Worm (Caenorhabditis elegans) whole organism, L3 larva: ENCODE data around the gene fbxa-60.

ENCODE experiments used
- R02D3.7 ChIP-seq: fragments of 150-350 bp; optimal IDR thresholded peaks from 2 replicates; lab custom pipeline; 2014; ENCODE audit warnings: missing biosample characterization, missing genetic modification characterization
- ZK546.5 ChIP-seq: sonication (generic microtip); optimal IDR thresholded peaks from 2 replicates; lab custom pipeline; 2017; ENCODE audit warnings: missing biosample characterization, missing genetic modification characterization
- aly-2 ChIP-seq: fragments of 150-350 bp; optimal IDR thresholded peaks from 2 replicates; lab custom pipeline; 2014; ENCODE audit warnings: missing biosample characterization, missing genetic modification characterization
- ceh-28 ChIP-seq: fragments of 150-350 bp; optimal IDR thresholded peaks from 2 replicates; lab custom pipeline; 2014; ENCODE audit warnings: missing biosample characterization, missing genetic modification reagents, missing genetic modification characterization
- ceh-82 ChIP-seq: fragments of 150-350 bp; optimal IDR thresholded peaks from 2 replicates; lab custom pipeline; 2014; ENCODE audit warnings: missing biosample characterization, missing genetic modification characterization
- ceh-9 ChIP-seq: sonication (generic microtip); optimal IDR thresholded peaks from 2 replicates; lab custom pipeline; 2018; ENCODE audit warnings: missing biosample characterization, missing genetic modification characterization
- daf-12 ChIP-seq: fragments of 150-350 bp; optimal IDR thresholded peaks from 2 replicates; lab custom pipeline; 2014; ENCODE audit warnings: missing biosample characterization, missing genetic modification reagents, missing genetic modification characterization
- egl-27 ChIP-seq: sonication (generic microtip); optimal IDR thresholded peaks from 4 replicates; lab custom pipeline; 2017; ENCODE audit warnings: missing biosample characterization, missing genetic modification reagents, missing genetic modification characterization
- egl-5 ChIP-seq: fragments of 150-350 bp; optimal IDR thresholded peaks from 2 replicates; lab custom pipeline; 2017; ENCODE audit warnings: missing biosample characterization, missing genetic modification reagents, missing genetic modification characterization, inconsistent platforms
- elt-1 ChIP-seq: fragments of 150-350 bp; optimal IDR thresholded peaks from 2 replicates; lab custom pipeline; 2014; ENCODE audit warnings: missing biosample characterization, missing genetic modification characterization
- elt-2 ChIP-seq: sonication (generic microtip); optimal IDR thresholded peaks from 2 replicates; lab custom pipeline; 2016; ENCODE audit warnings: missing genetic modification reagents, mild to moderate bottlenecking, missing genetic modification characterization, missing compliant biosample characterization
- elt-3 ChIP-seq, 3 experiments: fragments of 150-350 bp in 1 of 3; sonication (generic microtip) in 2 of 3; optimal IDR thresholded peaks; 2 replicates in 2 of 3; 4 replicates in 1 of 3; lab custom pipeline; 2014 to 2017; ENCODE audit warnings: missing biosample characterization in 3 of 3, missing genetic modification characterization in 3 of 3
- fkh-10 ChIP-seq: sonication (generic microtip); optimal IDR thresholded peaks from 2 replicates; lab custom pipeline; 2017; ENCODE audit warnings: missing biosample characterization, missing genetic modification reagents, missing genetic modification characterization
- fkh-2 ChIP-seq: fragments of 150-350 bp; optimal IDR thresholded peaks from 2 replicates; lab custom pipeline; 2014; ENCODE audit warnings: missing biosample characterization, missing genetic modification reagents, missing genetic modification characterization
- fos-1 ChIP-seq: fragments of 150-350 bp; optimal IDR thresholded peaks from 2 replicates; lab custom pipeline; 2014; ENCODE audit warnings: missing biosample characterization, missing genetic modification characterization
- hmg-11 ChIP-seq: sonication (generic microtip); optimal IDR thresholded peaks from 2 replicates; lab custom pipeline; 2016; ENCODE audit warnings: missing genetic modification characterization, missing compliant biosample characterization
- jun-1 ChIP-seq: fragments of 150-350 bp; optimal IDR thresholded peaks from 2 replicates; lab custom pipeline; 2014; ENCODE audit warnings: missing biosample characterization, missing genetic modification reagents, missing genetic modification characterization
- lin-15B ChIP-seq: fragments of 150-350 bp; optimal IDR thresholded peaks from 2 replicates; lab custom pipeline; 2014; ENCODE audit warnings: missing biosample characterization, missing genetic modification characterization
- lin-39 ChIP-seq: fragments of 150-350 bp; optimal IDR thresholded peaks from 2 replicates; lab custom pipeline; 2018; ENCODE audit warnings: missing biosample characterization, missing genetic modification reagents, missing genetic modification characterization
- lsy-12 ChIP-seq: sonication (generic microtip); optimal IDR thresholded peaks from 2 replicates; lab custom pipeline; 2016; ENCODE audit warnings: mild to moderate bottlenecking, missing genetic modification characterization, missing compliant biosample characterization
- mdl-1 ChIP-seq: fragments of 150-350 bp; optimal IDR thresholded peaks from 2 replicates; lab custom pipeline; 2014; ENCODE audit warnings: missing biosample characterization, missing genetic modification characterization
- mml-1 ChIP-seq: fragments of 150-350 bp; sonication (generic microtip); optimal IDR thresholded peaks from 3 replicates; lab custom pipeline; 2014; ENCODE audit warnings: missing biosample characterization, missing genetic modification characterization
- nfya-1 ChIP-seq: sonication (generic microtip); optimal IDR thresholded peaks from 2 replicates; lab custom pipeline; 2017; ENCODE audit warnings: missing genetic modification characterization, mild to moderate bottlenecking, missing compliant biosample characterization, antibody characterized with exemption, moderate library complexity; ENCODE audit not compliant: insufficient read depth
- nhr-11 ChIP-seq: fragments of 150-350 bp; optimal IDR thresholded peaks from 2 replicates; lab custom pipeline; 2014; ENCODE audit warnings: missing biosample characterization, missing genetic modification characterization
- nhr-12 ChIP-seq: fragments of 150-350 bp; optimal IDR thresholded peaks from 2 replicates; lab custom pipeline; 2014; ENCODE audit warnings: missing biosample characterization, missing genetic modification characterization
- nhr-23 ChIP-seq: fragments of 150-350 bp; optimal IDR thresholded peaks from 2 replicates; lab custom pipeline; 2014; ENCODE audit warnings: missing biosample characterization, missing genetic modification reagents, missing genetic modification characterization
- nhr-25 ChIP-seq: sonication (generic microtip); optimal IDR thresholded peaks from 2 replicates; lab custom pipeline; 2017; ENCODE audit warnings: missing biosample characterization, missing genetic modification characterization
- nhr-43 ChIP-seq: sonication (generic microtip); optimal IDR thresholded peaks from 2 replicates; lab custom pipeline; 2016; ENCODE audit warnings: mild to moderate bottlenecking, missing genetic modification characterization, missing compliant biosample characterization; ENCODE audit not compliant: poor library complexity, severe bottlenecking
- nhr-67 ChIP-seq: fragments of 150-350 bp; optimal IDR thresholded peaks from 2 replicates; lab custom pipeline; 2014; ENCODE audit warnings: missing biosample characterization, missing genetic modification characterization
- nhr-76 ChIP-seq: fragments of 150-350 bp; sonication (generic microtip); optimal IDR thresholded peaks from 5 replicates; lab custom pipeline; 2014; ENCODE audit warnings: missing biosample characterization, missing genetic modification characterization
- pha-4 ChIP-seq: fragments of 150-350 bp; optimal IDR thresholded peaks from 2 replicates; lab custom pipeline; 2014; ENCODE audit warnings: missing biosample characterization, missing genetic modification reagents, missing genetic modification characterization
- pqm-1 ChIP-seq: fragments of 150-350 bp; optimal IDR thresholded peaks from 2 replicates; lab custom pipeline; 2017; ENCODE audit warnings: missing biosample characterization, missing genetic modification characterization, inconsistent platforms
- sea-2 ChIP-seq: fragments of 150-350 bp; sonication (generic microtip); optimal IDR thresholded peaks from 4 replicates; lab custom pipeline; 2014; ENCODE audit warnings: missing biosample characterization, missing genetic modification reagents, missing genetic modification characterization
- skn-1 ChIP-seq: fragments of 150-350 bp; optimal IDR thresholded peaks from 2 replicates; lab custom pipeline; 2014; ENCODE audit warnings: missing biosample characterization, missing genetic modification characterization
- snpc-4 ChIP-seq: fragments of 150-350 bp; optimal IDR thresholded peaks from 2 replicates; lab custom pipeline; 2014; ENCODE audit warnings: missing biosample characterization, missing genetic modification characterization
- tbx-2 ChIP-seq: sonication (generic microtip); optimal IDR thresholded peaks from 2 replicates; lab custom pipeline; 2016; ENCODE audit warnings: mild to moderate bottlenecking, missing genetic modification characterization, missing compliant biosample characterization
- unc-62 ChIP-seq: fragments of 150-350 bp; sonication (generic microtip); optimal IDR thresholded peaks from 4 replicates; lab custom pipeline; 2014; ENCODE audit warnings: missing biosample characterization, missing genetic modification reagents, missing genetic modification characterization
- ztf-11 ChIP-seq: fragments of 150-350 bp; optimal IDR thresholded peaks from 2 replicates; lab custom pipeline; 2014; ENCODE audit warnings: missing biosample characterization, missing genetic modification characterization
- ztf-4 ChIP-seq: fragments of 150-350 bp; optimal IDR thresholded peaks from 2 replicates; lab custom pipeline; 2014; ENCODE audit warnings: missing biosample characterization, missing genetic modification characterization

The fbxa-60 gene

DNA sequence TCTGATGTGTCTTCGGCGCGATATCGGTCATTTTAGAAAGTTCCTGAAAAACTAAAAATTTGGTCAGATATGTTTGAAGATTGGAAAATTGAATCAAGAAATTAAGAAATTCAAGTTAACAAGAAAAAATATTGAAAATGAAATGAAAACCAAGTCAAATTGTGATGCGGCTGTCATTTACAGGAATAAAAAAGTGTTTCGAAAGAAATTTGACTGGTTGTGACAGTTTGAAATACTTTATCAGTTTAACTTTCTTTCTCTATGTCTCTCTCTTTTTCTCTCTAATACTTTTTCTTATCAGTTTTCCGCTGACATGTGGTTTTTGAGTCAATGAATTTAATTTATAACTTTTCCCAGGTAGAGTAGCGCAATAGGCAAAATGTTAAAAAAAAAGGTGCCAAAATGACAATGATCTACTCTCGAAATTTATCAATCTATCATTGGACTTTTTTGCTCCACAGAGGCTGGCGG, 10.0 kb downstream of the fbxa-60 start, which contains the start of gene fbxa-55:
TSS of gene fbxa-55 (minus strand) at position 51 of the 471 bp plus-strand sequence.
- TF ChIP-seq ztf-4 (tag; lab: Kevin White, UChicago): no peak
- peak; percentile 35 for TF ChIP-seq pqm-1 (tag; lab: Kevin White, UChicago)
- TF ChIP-seq elt-2 (tag; lab: Kevin White, UChicago): peak; percentile 84

DNA sequence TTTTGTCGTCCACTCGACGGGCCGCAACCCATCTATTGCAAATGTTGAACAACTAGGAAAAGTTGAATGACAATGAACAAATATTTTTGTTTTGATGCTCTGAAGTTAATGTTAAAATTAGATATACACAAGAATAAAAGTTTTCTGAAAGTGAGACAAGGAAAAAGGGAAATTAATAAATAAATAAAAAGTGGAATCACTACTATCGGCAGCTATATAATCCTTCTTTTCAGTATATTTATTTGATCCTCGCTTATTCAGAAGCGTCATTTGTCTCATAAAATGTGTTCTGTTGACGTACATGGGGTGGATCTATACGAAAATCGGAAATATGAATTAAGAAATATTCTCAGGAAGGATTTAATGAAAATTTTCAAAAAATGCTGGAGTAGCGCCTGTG, 19.9 kb downstream of the fbxa-60 start, which contains the start of gene pef-1:
TSS of gene pef-1 (minus strand) at position 101 of the 400 bp plus-strand sequence.
- TF ChIP-seq ztf-11 (tag; lab: Kevin White, UChicago): no peak
- no peak for TF ChIP-seq elt-3 (tag; optimal IDR thresholded peaks at IDR 0.05; lab: Kevin White, UChicago)
- TF ChIP-seq hmg-11 (tag; lab: Kevin White, UChicago): no peak
- TF ChIP-seq R02D3.7 (tag; lab: Kevin White, UChicago): no peak
- no peak for TF ChIP-seq nhr-11 (tag; lab: Kevin White, UChicago)
- no peak for TF ChIP-seq nfya-1 (tag; lab: Kevin White, UChicago)
- no peak for TF ChIP-seq nhr-12
- TF ChIP-seq snpc-4: no peak
- no peak for TF ChIP-seq pqm-1 (tag; lab: Kevin White, UChicago)
- no peak for TF ChIP-seq ceh-82 (tag; lab: Kevin White, UChicago)
- TF ChIP-seq lin-39 (tag; lab: Kevin White, UChicago): no peak
- TF ChIP-seq elt-1 (tag; lab: Kevin White, UChicago): no peak
- TF ChIP-seq lin-15B (tag; lab: Kevin White, UChicago): no peak
- TF ChIP-seq sea-2 (GFP tag; lab: Kevin White, UChicago): no peak
- no peak for TF ChIP-seq fkh-2 (tag; lab: Kevin White, UChicago)
- no peak for TF ChIP-seq jun-1 (tag; lab: Kevin White, UChicago)
- no peak for TF ChIP-seq nhr-23 (tag; lab: Kevin White, UChicago)

DNA sequence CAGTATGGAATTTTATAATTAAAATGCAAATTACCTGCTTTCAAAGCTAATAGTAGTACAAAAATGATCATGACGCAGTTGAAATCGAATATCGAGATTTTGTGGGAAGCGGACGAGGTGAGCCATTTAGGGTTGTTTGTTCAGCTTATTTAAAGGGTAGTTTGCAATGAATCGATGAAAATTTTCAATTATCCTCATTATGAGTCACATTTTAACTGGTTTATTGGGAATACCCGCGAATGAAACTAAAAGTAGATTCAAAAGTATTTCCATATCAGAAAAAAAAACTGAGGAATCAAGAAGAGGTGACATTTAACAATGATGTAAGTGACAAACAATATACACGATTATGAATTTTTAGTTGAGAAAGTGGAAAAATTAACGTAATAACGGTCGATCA, 26.8 kb downstream of the fbxa-60 start, which contains the start of gene F23H11.7:
TSS of gene F23H11.7 (minus strand) at position 101 of the 400 bp plus-strand sequence.
- TF ChIP-seq elt-1 (tag; lab: Kevin White, UChicago) (no peak), fos-1 (tag; lab: Kevin White, UChicago) (no peak)
- TF ChIP-seq, all 47 proteins: peak for 0

DNA sequence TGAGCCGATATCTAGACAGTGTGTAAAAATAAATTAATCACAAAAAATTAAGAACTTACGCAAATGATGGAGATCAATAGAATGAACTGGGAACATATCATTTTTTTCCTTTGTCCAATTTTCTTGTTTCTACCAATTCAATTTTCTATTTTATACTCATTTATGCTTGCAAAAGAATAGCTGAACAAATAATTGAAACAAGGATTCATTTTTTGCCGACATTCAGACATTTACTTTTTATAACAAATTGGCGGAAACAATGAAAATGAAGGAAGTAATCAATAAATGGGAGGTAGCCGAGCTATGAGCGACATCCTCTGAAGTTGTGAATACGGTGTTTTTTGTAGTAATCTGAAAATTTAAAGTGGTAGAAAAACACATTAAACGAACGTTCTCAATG, 29.2 kb downstream of the fbxa-60 start, which contains the start of gene idpp-13:
TSS of gene idpp-13 (minus strand) at position 101 of the 400 bp plus-strand sequence.
- TF ChIP-seq nhr-23 (tag; lab: Kevin White, UChicago) (no peak), daf-12 (tag; lab: Kevin White, UChicago) (no peak), jun-1 (tag; lab: Kevin White, UChicago) (no peak), lin-15B (tag; lab: Kevin White, UChicago) (no peak), pha-4 (no peak), skn-1 (tag; lab: Kevin White, UChicago) (no peak), nhr-67 (tag; lab: Kevin White, UChicago) (no peak), ZK546.5 (tag; lab: Kevin White, UChicago) (no peak), nhr-43 (tag; lab: Kevin White, UChicago) (no peak), egl-5 (tag; lab: Kevin White, UChicago) (no peak), elt-3 (tag; optimal IDR thresholded peaks at IDR 0.05; lab: Kevin White, UChicago) (no peak), egl-27 (tag; lab: Kevin White, UChicago) (no peak)
- TF ChIP-seq, all 47 proteins: peak for 0

DNA sequence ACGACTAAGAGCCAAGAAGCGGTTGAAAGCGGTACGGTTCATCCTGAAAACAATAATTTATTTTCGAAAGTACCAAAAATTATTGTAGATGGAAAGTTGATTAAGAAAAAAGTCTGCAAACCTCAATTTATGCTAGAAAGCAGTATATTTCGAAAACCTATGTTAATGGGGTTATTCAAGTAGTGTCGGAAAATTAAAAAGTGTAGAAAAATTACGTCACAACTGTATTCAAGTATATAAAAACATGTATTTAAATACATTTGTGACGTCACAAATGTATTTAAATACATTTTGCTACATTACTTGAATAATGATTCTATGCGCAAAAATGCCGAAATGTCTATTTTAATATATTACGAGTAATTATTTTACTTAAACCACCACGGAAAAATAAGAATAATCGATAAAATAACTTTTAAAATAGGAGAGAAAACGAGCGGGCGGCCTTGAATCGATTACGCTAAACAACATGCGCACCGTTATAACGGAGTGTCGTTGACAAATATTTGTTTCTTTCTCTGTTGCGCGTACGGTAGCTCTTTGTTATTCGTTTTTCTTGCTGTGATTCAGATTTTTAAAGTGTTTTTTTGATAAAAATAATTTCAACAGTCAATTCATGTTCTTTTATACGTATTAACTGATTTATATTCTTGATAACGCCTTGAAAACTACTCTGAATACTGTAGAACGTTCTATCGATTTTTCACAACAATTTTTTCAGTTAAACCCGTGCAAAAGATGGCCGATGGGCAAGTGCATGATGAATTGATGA, 35.4 kb downstream of the fbxa-60 start, which contains the start of the genes F23H11.5 and bra-2:
TSS of gene F23H11.5 (minus strand) at position 51 of the 772 bp plus-strand sequence.
TSS of gene bra-2 (plus strand) at position 722 of the 772 bp plus-strand sequence.
- TF ChIP-seq elt-2 (tag; lab: Kevin White, UChicago): peak; percentile 19
- peak; percentile 66 for TF ChIP-seq ceh-28
- no peak for TF ChIP-seq ZK546.5 (tag; lab: Kevin White, UChicago)
- peak; percentile 13 for TF ChIP-seq nhr-23 (tag; lab: Kevin White, UChicago)
- no peak for TF ChIP-seq fos-1 (tag; lab: Kevin White, UChicago)
- no peak for TF ChIP-seq lsy-12 (tag; lab: Kevin White, UChicago)
- no peak for TF ChIP-seq mdl-1
- TF ChIP-seq elt-1 (tag; lab: Kevin White, UChicago): no peak
- TF ChIP-seq daf-12 (tag; lab: Kevin White, UChicago): no peak
- no peak for TF ChIP-seq sea-2 (GFP tag; lab: Kevin White, UChicago)
- no peak for TF ChIP-seq unc-62 (GFP tag; lab: Kevin White, UChicago)
- TF ChIP-seq pha-4: peak; percentile 62
- TF ChIP-seq ceh-9 (tag; lab: Kevin White, UChicago): no peak
- TF ChIP-seq nhr-25: peak; percentile 64
- peak; percentile 54 for TF ChIP-seq snpc-4
- no peak for TF ChIP-seq fkh-10 (GFP tag; lab: Kevin White, UChicago)
- no peak for TF ChIP-seq mml-1 (tag; lab: Kevin White, UChicago)
- peak; percentile 50 for TF ChIP-seq nfya-1 (tag; lab: Kevin White, UChicago)
- TF ChIP-seq nhr-67 (tag; lab: Kevin White, UChicago): no peak
- TF ChIP-seq lin-15B (tag; lab: Kevin White, UChicago): peak; percentile 39
- no peak for TF ChIP-seq tbx-2
- no peak for TF ChIP-seq fkh-2 (tag; lab: Kevin White, UChicago)
- TF ChIP-seq ztf-11 (tag; lab: Kevin White, UChicago): no peak
- no peak for TF ChIP-seq aly-2 (tag; lab: Kevin White, UChicago)
- no peak for TF ChIP-seq nhr-76 (tag; lab: Kevin White, UChicago)
- no peak for TF ChIP-seq nhr-11 (tag; lab: Kevin White, UChicago)
